Worm (Caenorhabditis elegans) whole organism, late embryonic: ENCODE results near the gene C35A5.10.

Experiments
- lim-6 ChIP-seq: sonication (generic microtip); optimal IDR thresholded peaks from 2 replicates; lab custom pipeline; 2016; ENCODE audit warnings: missing genetic modification characterization, missing compliant biosample characterization
- nfya-1 ChIP-seq: sonication (generic microtip); optimal IDR thresholded peaks from 2 replicates; lab custom pipeline; 2017; ENCODE audit warnings: missing genetic modification characterization, mild to moderate bottlenecking, missing compliant biosample characterization, antibody characterized with exemption, moderate library complexity
- pax-1 ChIP-seq: fragments of 150-350 bp; optimal IDR thresholded peaks from 2 replicates; lab custom pipeline; 2014; ENCODE audit warnings: missing biosample characterization, missing genetic modification characterization
- pha-4 ChIP-seq: fragments of 150-350 bp; optimal IDR thresholded peaks from 2 replicates; lab custom pipeline; 2018; ENCODE audit warnings: missing biosample characterization, missing genetic modification reagents, missing genetic modification characterization

ce11 chrV:10483995-10484394 is 20.0 kb upstream of the C35A5.10 start:
- TF ChIP-seq nfya-1 (tag; lab: Kevin White, UChicago): no peak
- no peak for TF ChIP-seq pax-1 (tag; lab: Kevin White, UChicago)
- no peak for TF ChIP-seq lim-6 (tag; lab: Kevin White, UChicago)
- TF ChIP-seq pha-4 (tag; lab: Kevin White, UChicago): no peak
